Fruit fly (Drosophila melanogaster): Measurements from ENCODE around the gene sc.

DNA sequence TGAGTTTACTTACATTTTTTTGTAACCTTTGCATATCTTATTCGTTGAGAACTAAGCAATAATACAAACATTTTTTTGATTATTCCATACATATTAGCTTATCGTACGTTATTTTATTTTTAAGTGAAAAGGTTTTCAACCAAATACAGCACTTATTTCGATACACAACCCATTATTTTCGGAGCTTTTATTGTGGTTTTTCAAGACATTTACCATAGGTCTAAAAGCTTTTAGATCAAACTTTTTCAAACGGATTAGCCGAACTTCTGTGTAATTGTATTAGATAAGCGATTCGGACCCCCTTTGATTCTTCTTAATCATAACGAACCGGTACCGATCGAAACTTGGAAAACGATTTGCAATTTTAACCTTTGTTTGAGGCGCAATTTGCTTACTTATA lies 44.9 kb upstream of the sc start:
- TF ChIP-seq CG32121 (GFP tag; IDR thresholded peaks at IDR 0.05) = no peak
- no peak for TF ChIP-seq CG4496 (GFP tag; IDR thresholded peaks at IDR 0.05)
- TF ChIP-seq CG14655 (GFP tag; optimal IDR thresholded peaks at IDR 0.05) = no peak
- no peak for TF ChIP-seq D1 (tag; optimal IDR thresholded peaks at IDR 0.05)
- no peak for TF ChIP-seq Pif1A (GFP tag; optimal IDR thresholded peaks at IDR 0.05)
- no peak for TF ChIP-seq CG17806 (tag; optimal IDR thresholded peaks at IDR 0.05)
- no peak for TF ChIP-seq CG9948 (tag; optimal IDR thresholded peaks at IDR 0.05)
- TF ChIP-seq CG8159 (tag; optimal IDR thresholded peaks at IDR 0.05) = no peak
- TF ChIP-seq CG12605 (GFP tag; IDR thresholded peaks at IDR 0.05) = no peak
- no peak for TF ChIP-seq CG8301 (tag; optimal IDR thresholded peaks at IDR 0.05)
- no peak for TF ChIP-seq fd96Ca (GFP tag; IDR thresholded peaks at IDR 0.05)
- no peak for TF ChIP-seq EcR (GFP tag; optimal IDR thresholded peaks at IDR 0.05)
- TF ChIP-seq rn (GFP tag; IDR thresholded peaks at IDR 0.05) = no peak

Measured in whole organism, pupa.